Worm (Caenorhabditis elegans) whole organism, midembryonic: ENCODE data around the gene ZK1010.12.

Experiments used
- cog-1 ChIP-seq: sonication (generic microtip); optimal IDR thresholded peaks from 2 replicates; lab custom pipeline; 2016; ENCODE audit warnings: missing genetic modification characterization, missing compliant biosample characterization
- flt-1 ChIP-seq: fragments of 200-800 bp; sonication (Bioruptor generic); IDR thresholded peaks from 2 replicates; pipeline ENCODE4 v1.3.6; 2022; ENCODE audit warnings: missing genetic modification characterization, missing compliant biosample characterization
- klf-2 ChIP-seq: fragments of 200-800 bp; sonication (Bioruptor generic); conservative IDR thresholded peaks from 2 replicates; pipeline ENCODE4 v1.3.6; 2022; ENCODE audit warnings: missing genetic modification reagents, missing genetic modification characterization, missing compliant biosample characterization
- med-1 ChIP-seq: sonication (generic microtip); optimal IDR thresholded peaks from 2 replicates; lab custom pipeline; 2017; ENCODE audit warnings: missing genetic modification characterization, mild to moderate bottlenecking, missing compliant biosample characterization, antibody characterized with exemption, missing genetic modification reagents; ENCODE audit not compliant: insufficient read depth
- ref-1 ChIP-seq: fragments of 200-800 bp; sonication (Bioruptor generic); conservative IDR thresholded peaks from 2 replicates; pipeline ENCODE4 v1.3.6; 2022; ENCODE audit warnings: missing genetic modification reagents, missing genetic modification characterization, missing compliant biosample characterization
- tab-1 ChIP-seq: fragments of 200-800 bp; sonication (Bioruptor generic); IDR thresholded peaks from 2 replicates; pipeline ENCODE4 v1.3.6; 2022; ENCODE audit warnings: missing genetic modification characterization, missing compliant biosample characterization

DNA sequence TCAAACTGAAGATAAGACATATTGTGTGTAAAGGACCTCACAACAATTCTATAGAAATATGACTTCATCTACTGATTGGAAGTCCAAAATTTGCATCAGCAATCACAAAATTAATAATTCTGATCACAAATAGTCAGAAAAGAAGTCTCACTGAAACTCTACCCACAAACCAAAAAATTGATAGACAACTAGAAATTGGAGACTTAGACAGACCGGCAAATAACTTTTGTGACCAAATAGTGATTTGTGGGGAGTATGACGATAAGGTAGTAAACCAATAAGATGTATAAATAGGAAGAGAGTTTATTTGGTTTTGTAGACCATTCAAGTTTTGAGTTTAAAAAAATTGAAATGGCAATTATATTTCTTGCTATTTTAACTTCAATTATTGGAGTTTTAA lies 33.2 kb downstream of the ZK1010.12 start, which contains the start of gene cyp-13A12:
- TF ChIP-seq tab-1 (no peak), med-1 (no peak), klf-2 (GFP tag; lab: Robert Waterston, UW) (no peak), ref-1 (GFP tag; lab: Robert Waterston, UW) (no peak), flt-1 (no peak), cog-1 (tag; lab: Kevin White, UChicago) (no peak)
